Worm (Caenorhabditis elegans) whole organism, L4 larva: ENCODE results near the gene Y22D7AL.1.

ENCODE experiments used
- F44E2.7 ChIP-seq: fragments of 200-800 bp; sonication (Bioruptor generic); IDR thresholded peaks from 2 replicates; pipeline ENCODE4 v2.1.2; 2022; ENCODE audit warnings: missing genetic modification characterization, missing compliant biosample characterization
- T20F7.1 ChIP-seq: fragments of 200-800 bp; sonication (Bioruptor generic); optimal IDR thresholded peaks from 2 replicates; lab custom pipeline; 2018; ENCODE audit warnings: mild to moderate bottlenecking, missing genetic modification characterization, missing compliant biosample characterization
- Y48G9A.11 ChIP-seq: fragments of 200-800 bp; sonication (Bioruptor generic); IDR thresholded peaks from 2 replicates; pipeline ENCODE4 v1.3.6; 2022; ENCODE audit warnings: missing genetic modification reagents, missing genetic modification characterization, missing compliant biosample characterization
- Y75B8A.6 ChIP-seq: fragments of 200-800 bp; sonication (Bioruptor generic); IDR thresholded peaks from 2 replicates; pipeline ENCODE4 v1.3.6; 2022; ENCODE audit warnings: missing genetic modification reagents, missing genetic modification characterization, missing compliant biosample characterization
- ZK337.2 ChIP-seq: fragments of 200-800 bp; sonication (Bioruptor generic); IDR thresholded peaks from 2 replicates; pipeline ENCODE4 v1.3.6; 2022; ENCODE audit warnings: missing genetic modification reagents, missing genetic modification characterization, missing compliant biosample characterization
- ZK546.5 ChIP-seq, 2 experiments: sonication (generic microtip); optimal IDR thresholded peaks; 2 replicates each; lab custom pipeline; 2017; ENCODE audit warnings: missing biosample characterization in 2 of 2, missing genetic modification characterization in 2 of 2
- aha-1 ChIP-seq: fragments of 150-350 bp; peaks from one replicate; lab custom pipeline; 2014; ENCODE audit warnings: missing biosample characterization, missing genetic modification characterization
- ama-1 ChIP-seq: fragments of 150-350 bp; optimal IDR thresholded peaks from 2 replicates; lab custom pipeline; 2014; ENCODE audit warnings: inconsistent platforms, mixed read lengths
- arid-1 ChIP-seq: fragments of 200-800 bp; sonication (Bioruptor generic); conservative IDR thresholded peaks from 2 replicates; pipeline ENCODE4 v1.3.6; 2022; ENCODE audit warnings: missing genetic modification reagents, missing genetic modification characterization, missing compliant biosample characterization
- ceh-20 ChIP-seq: fragments of 200-800 bp; sonication (Bioruptor generic); IDR thresholded peaks from 2 replicates; pipeline ENCODE4 v1.3.6; 2022; ENCODE audit warnings: missing genetic modification reagents, missing genetic modification characterization, missing compliant biosample characterization
- ceh-62 ChIP-seq: sonication (generic microtip); optimal IDR thresholded peaks from 2 replicates; lab custom pipeline; 2017; ENCODE audit warnings: missing biosample characterization, missing genetic modification characterization
- ceh-82 ChIP-seq: sonication (generic microtip); optimal IDR thresholded peaks from 2 replicates; lab custom pipeline; 2017; ENCODE audit warnings: missing biosample characterization, missing genetic modification characterization
- ces-1 ChIP-seq: fragments of 150-350 bp; sonication (generic microtip); optimal IDR thresholded peaks from 4 replicates; lab custom pipeline; 2014; ENCODE audit warnings: missing biosample characterization, missing genetic modification reagents, missing genetic modification characterization
- daf-16 ChIP-seq, 3 experiments: sonication (generic microtip); optimal IDR thresholded peaks; 2 replicates each; lab custom pipeline; 2016 to 2017; ENCODE audit warnings: missing genetic modification characterization in 3 of 3, missing genetic modification reagents in 3 of 3, mild to moderate bottlenecking in 2 of 3, missing compliant biosample characterization in 2 of 3, missing biosample characterization in 1 of 3, moderate library complexity in 1 of 3
- daf-19 ChIP-seq: fragments of 200-800 bp; sonication (Bioruptor generic); conservative IDR thresholded peaks from 2 replicates; pipeline ENCODE4 v1.3.6; 2022; ENCODE audit warnings: missing genetic modification characterization, missing compliant biosample characterization
- daf-8 ChIP-seq: fragments of 200-800 bp; sonication (Bioruptor generic); IDR thresholded peaks from 2 replicates; pipeline ENCODE4 v1.3.6; 2022; ENCODE audit warnings: missing genetic modification characterization, missing compliant biosample characterization
- dmd-6 ChIP-seq: fragments of 200-800 bp; sonication (Bioruptor generic); IDR thresholded peaks from 2 replicates; pipeline ENCODE4 v1.3.6; 2022; ENCODE audit warnings: missing genetic modification reagents, missing genetic modification characterization, missing compliant biosample characterization
- dmd-9 ChIP-seq: fragments of 200-800 bp; sonication (Bioruptor generic); IDR thresholded peaks from 2 replicates; pipeline ENCODE4 v1.3.6; 2022; ENCODE audit warnings: missing genetic modification reagents, missing genetic modification characterization, missing compliant biosample characterization
- duxl-1 ChIP-seq: sonication (generic microtip); optimal IDR thresholded peaks from 2 replicates; lab custom pipeline; 2016; ENCODE audit warnings: mild to moderate bottlenecking, missing genetic modification characterization, moderate library complexity, missing compliant biosample characterization; ENCODE audit not compliant: poor library complexity
- dve-1 ChIP-seq: sonication (generic microtip); optimal IDR thresholded peaks from 2 replicates; lab custom pipeline; 2017; ENCODE audit warnings: antibody characterized with exemption, mild to moderate bottlenecking, missing genetic modification characterization, missing compliant biosample characterization; ENCODE audit not compliant: insufficient read depth
- egl-43 ChIP-seq: fragments of 200-800 bp; sonication (Bioruptor generic); IDR thresholded peaks from 2 replicates; pipeline ENCODE4 v1.3.6; 2022; ENCODE audit warnings: missing genetic modification reagents, missing genetic modification characterization, missing compliant biosample characterization
- fkh-10 ChIP-seq: fragments of 150-350 bp; optimal IDR thresholded peaks from 2 replicates; lab custom pipeline; 2014; ENCODE audit warnings: missing biosample characterization, missing genetic modification reagents, missing genetic modification characterization
- hif-1 ChIP-seq, 2 experiments: sonication (generic microtip); optimal IDR thresholded peaks; 2 replicates each; lab custom pipeline; 2016 to 2017; ENCODE audit warnings: missing compliant biosample characterization in 2 of 2, missing genetic modification characterization in 2 of 2, missing genetic modification reagents in 2 of 2, missing genotype in 2 of 2, mild to moderate bottlenecking in 1 of 2
- hlh-11 ChIP-seq: fragments of 200-800 bp; sonication (Bioruptor generic); optimal IDR thresholded peaks from 2 replicates; lab custom pipeline; 2018; ENCODE audit warnings: mild to moderate bottlenecking, missing genetic modification characterization, missing compliant biosample characterization
- hlh-30 ChIP-seq: sonication (generic microtip); optimal IDR thresholded peaks from 2 replicates; lab custom pipeline; 2017; ENCODE audit warnings: antibody characterized with exemption, mild to moderate bottlenecking, missing genetic modification characterization, missing compliant biosample characterization; ENCODE audit not compliant: insufficient read depth
- jun-1 ChIP-seq: fragments of 150-350 bp; optimal IDR thresholded peaks from 2 replicates; lab custom pipeline; 2014; ENCODE audit warnings: missing biosample characterization, missing genetic modification reagents, missing genetic modification characterization
- lin-13 ChIP-seq: fragments of 150-350 bp; optimal IDR thresholded peaks from 2 replicates; lab custom pipeline; 2014; ENCODE audit warnings: missing biosample characterization, missing genetic modification reagents, missing genetic modification characterization
- lin-38 ChIP-seq: fragments of 200-800 bp; sonication (Bioruptor generic); IDR thresholded peaks from 2 replicates; pipeline ENCODE4 v1.3.6; 2022; ENCODE audit warnings: missing genetic modification reagents, missing genetic modification characterization, missing compliant biosample characterization
- lir-3 ChIP-seq: sonication (generic microtip); optimal IDR thresholded peaks from 2 replicates; lab custom pipeline; 2016; ENCODE audit warnings: mild to moderate bottlenecking, missing genetic modification characterization, missing compliant biosample characterization
- madf-5 ChIP-seq, 2 experiments: fragments of 200-800 bp; sonication (Bioruptor generic); IDR thresholded peaks; 2 replicates each; pipeline ENCODE4 v1.3.6; 2022; ENCODE audit warnings: missing compliant biosample characterization in 2 of 2, missing genetic modification characterization in 2 of 2
- madf-9 ChIP-seq: fragments of 200-800 bp; sonication (Bioruptor generic); conservative IDR thresholded peaks from 2 replicates; pipeline ENCODE4 v1.3.6; 2022; ENCODE audit warnings: missing genetic modification reagents, missing genetic modification characterization, missing compliant biosample characterization
- mdl-1 ChIP-seq, 2 experiments: fragments of 150-350 bp in 1 of 2; sonication (generic microtip) in 1 of 2; optimal IDR thresholded peaks; 2 replicates each; lab custom pipeline; 2014 to 2017; ENCODE audit warnings: missing biosample characterization in 2 of 2, missing genetic modification characterization in 2 of 2
- mdt-29 ChIP-seq: fragments of 200-800 bp; sonication (Bioruptor generic); IDR thresholded peaks from 2 replicates; pipeline ENCODE4 v1.3.6; 2022; ENCODE audit warnings: missing genetic modification reagents, missing genetic modification characterization, missing compliant biosample characterization
- mxl-3 ChIP-seq: fragments of 200-800 bp; sonication (Bioruptor generic); optimal IDR thresholded peaks from 2 replicates; lab custom pipeline; 2018; ENCODE audit warnings: mild to moderate bottlenecking, missing genetic modification characterization, missing compliant biosample characterization
- nhr-11 ChIP-seq: fragments of 150-350 bp; optimal IDR thresholded peaks from 2 replicates; lab custom pipeline; 2014; ENCODE audit warnings: missing biosample characterization, missing genetic modification characterization
- nhr-28 ChIP-seq: fragments of 150-350 bp; optimal IDR thresholded peaks from 2 replicates; lab custom pipeline; 2014; ENCODE audit warnings: missing biosample characterization, missing genetic modification characterization
- nhr-41 ChIP-seq: fragments of 200-800 bp; sonication (Bioruptor generic); IDR thresholded peaks from 2 replicates; pipeline ENCODE4 v1.3.6; 2022; ENCODE audit warnings: missing genetic modification reagents, missing genetic modification characterization, missing compliant biosample characterization
- nhr-42 ChIP-seq: fragments of 200-800 bp; sonication (Bioruptor generic); IDR thresholded peaks from 2 replicates; pipeline ENCODE4 v1.3.6; 2022; ENCODE audit warnings: missing genetic modification characterization, missing compliant biosample characterization
- nhr-76 ChIP-seq: fragments of 150-350 bp; optimal IDR thresholded peaks from 2 replicates; lab custom pipeline; 2014; ENCODE audit warnings: missing biosample characterization, missing genetic modification characterization
- pha-4 ChIP-seq, 2 experiments: fragments of 150-350 bp in 1 of 2; fragments of 200-800 bp in 1 of 2; sonication (Bioruptor generic) in 1 of 2; IDR thresholded peaks in 1 of 2; optimal IDR thresholded peaks in 1 of 2; 2 replicates each; pipeline versions ENCODE4 v1.3.6 to Lab custom; 2014 to 2022; ENCODE audit warnings: missing genetic modification characterization in 2 of 2, missing genetic modification reagents in 2 of 2, missing biosample characterization in 1 of 2, missing compliant biosample characterization in 1 of 2
- pqm-1 ChIP-seq: sonication (generic microtip); optimal IDR thresholded peaks from 2 replicates; lab custom pipeline; 2017; ENCODE audit warnings: missing biosample characterization, missing genetic modification characterization
- skn-1 ChIP-seq: fragments of 150-350 bp; optimal IDR thresholded peaks from 2 replicates; lab custom pipeline; 2014; ENCODE audit warnings: missing biosample characterization, missing genetic modification characterization
- snpc-4 ChIP-seq: fragments of 150-350 bp; optimal IDR thresholded peaks from 2 replicates; lab custom pipeline; 2014; ENCODE audit warnings: missing biosample characterization, missing genetic modification characterization
- tag-97 ChIP-seq: fragments of 200-800 bp; sonication (Bioruptor generic); IDR thresholded peaks from 2 replicates; pipeline ENCODE4 v1.3.6; 2022; ENCODE audit warnings: missing genetic modification characterization, missing compliant biosample characterization
- tra-1 ChIP-seq: fragments of 200-800 bp; sonication (Bioruptor generic); IDR thresholded peaks from 2 replicates; pipeline ENCODE4 v1.3.6; 2022; ENCODE audit warnings: missing genetic modification reagents, missing genetic modification characterization, missing compliant biosample characterization
- unc-39 ChIP-seq: sonication (generic microtip); optimal IDR thresholded peaks from 2 replicates; lab custom pipeline; 2017; ENCODE audit warnings: missing biosample characterization, missing genetic modification characterization
- zag-1 ChIP-seq: fragments of 150-350 bp; optimal IDR thresholded peaks from 2 replicates; lab custom pipeline; 2014; ENCODE audit warnings: missing biosample characterization, missing genetic modification characterization
- zfp-2 ChIP-seq: sonication (generic microtip); optimal IDR thresholded peaks from 2 replicates; lab custom pipeline; 2016; ENCODE audit warnings: mild to moderate bottlenecking, missing genetic modification characterization, missing compliant biosample characterization
- zfp-3 ChIP-seq: fragments of 200-800 bp; sonication (Bioruptor generic); conservative IDR thresholded peaks from 2 replicates; pipeline ENCODE4 v1.3.6; 2022; ENCODE audit warnings: missing genetic modification reagents, missing genetic modification characterization, missing compliant biosample characterization
- ztf-11 ChIP-seq: fragments of 150-350 bp; optimal IDR thresholded peaks from 2 replicates; lab custom pipeline; 2014; ENCODE audit warnings: missing biosample characterization, missing genetic modification characterization

Gene Y22D7AL.1

ce11 chrIII:1680996-1681395, 28.7 kb downstream of the Y22D7AL.1 start (continued):
- peak; percentile 97 for TF ChIP-seq ceh-20 (GFP tag; lab: Robert Waterston, UW)
- TF ChIP-seq madf-9 (GFP tag; lab: Robert Waterston, UW), result no peak
- TF ChIP-seq ceh-82 (tag; lab: Kevin White, UChicago), result no peak

ce11 chrIII:1682262-1682661, 30.0 kb downstream of the Y22D7AL.1 start:
- no peak for TF ChIP-seq nhr-42 (GFP tag; lab: Robert Waterston, UW)
- TF ChIP-seq zfp-3, result no peak
- no peak for TF ChIP-seq lin-13 (GFP tag; lab: Kevin White, UChicago)
- no peak for TF ChIP-seq skn-1 (tag; lab: Kevin White, UChicago)
- TF ChIP-seq ceh-62 (tag; lab: Kevin White, UChicago), result no peak
- TF ChIP-seq arid-1, result no peak
- TF ChIP-seq dmd-9 (GFP tag; lab: Robert Waterston, UW), result no peak
- TF ChIP-seq nhr-76, result no peak
- TF ChIP-seq ZK337.2, result no peak
- no peak for TF ChIP-seq hif-1 (tag; optimal IDR thresholded peaks at IDR 0.05; lab: Kevin White, UChicago)
- no peak for TF ChIP-seq ces-1 (GFP tag; lab: Kevin White, UChicago)
- TF ChIP-seq pqm-1 (tag; lab: Kevin White, UChicago), result no peak
- TF ChIP-seq lir-3 (tag; lab: Kevin White, UChicago), result no peak
- TF ChIP-seq hlh-30 (tag; lab: Kevin White, UChicago), result peak; percentile 94
- no peak for TF ChIP-seq tag-97 (GFP tag; lab: Robert Waterston, UW)
- TF ChIP-seq snpc-4, result no peak
- no peak for TF ChIP-seq T20F7.1
- no peak for TF ChIP-seq lin-38 (GFP tag; lab: Robert Waterston, UW)
- no peak for TF ChIP-seq zag-1 (tag; lab: Kevin White, UChicago)
- no peak for TF ChIP-seq Y48G9A.11 (GFP tag; lab: Robert Waterston, UW)
- TF ChIP-seq pha-4 (GFP tag; IDR thresholded peaks at IDR 0.05; lab: Robert Waterston, UW), result no peak
- TF ChIP-seq pha-4 (tag; optimal IDR thresholded peaks at IDR 0.05; lab: Kevin White, UChicago), result no peak
- TF ChIP-seq dve-1 (tag; lab: Kevin White, UChicago), result no peak
- no peak for TF ChIP-seq ZK546.5 (tag; optimal IDR thresholded peaks at IDR 0.05; lab: Kevin White, UChicago)
- peak; percentile 79 for TF ChIP-seq hlh-11 (tag; lab: Kevin White, UChicago)
- TF ChIP-seq nhr-28 (tag; lab: Kevin White, UChicago), result peak; percentile 62
- no peak for TF ChIP-seq daf-19 (GFP tag; lab: Robert Waterston, UW)
- no peak for TF ChIP-seq nhr-41
- no peak for TF ChIP-seq fkh-10 (GFP tag; lab: Kevin White, UChicago)
- no peak for TF ChIP-seq daf-8
- no peak for TF ChIP-seq tra-1 (GFP tag; lab: Robert Waterston, UW)
- TF ChIP-seq mxl-3 (GFP tag; lab: Kevin White, UChicago), result peak; percentile 95
- peak; percentile 61 to 86 for TF ChIP-seq mdl-1 (tag; optimal IDR thresholded peaks at IDR 0.05; lab: Kevin White, UChicago)
- peak; percentile 5 for TF ChIP-seq aha-1 (tag; lab: Kevin White, UChicago)
- TF ChIP-seq jun-1 (tag; lab: Kevin White, UChicago), result no peak
- peak; percentile 64 for TF ChIP-seq nhr-11 (tag; lab: Kevin White, UChicago)
- peak; percentile 49; the same call in 1 of the 2 replicates for TF ChIP-seq dmd-6 (GFP tag; lab: Robert Waterston, UW)
- TF ChIP-seq zfp-2 (tag; lab: Kevin White, UChicago), result no peak
- no peak for TF ChIP-seq mdt-29 (GFP tag; lab: Robert Waterston, UW)
- no peak for TF ChIP-seq Y75B8A.6 (GFP tag; lab: Robert Waterston, UW)
- no peak for TF ChIP-seq unc-39
- peak in 1 of 2 experiments; percentile 21 for TF ChIP-seq daf-16 (GFP tag; optimal IDR thresholded peaks at IDR 0.05; lab: Kevin White, UChicago)
- TF ChIP-seq daf-16 (tag; optimal IDR thresholded peaks at IDR 0.05; lab: Kevin White, UChicago), result no peak
- no peak for TF ChIP-seq duxl-1 (tag; lab: Kevin White, UChicago)
- no peak for TF ChIP-seq madf-5 (GFP tag; IDR thresholded peaks at IDR 0.05; lab: Robert Waterston, UW)
- no peak for TF ChIP-seq F44E2.7 (GFP tag; lab: Robert Waterston, UW)
- TF ChIP-seq ztf-11, result no peak
- no peak for TF ChIP-seq egl-43 (GFP tag; lab: Robert Waterston, UW)
- no peak for TF ChIP-seq ama-1 (lab: Kevin White, UChicago)
